Worm (Caenorhabditis elegans): ENCODE data around the gene sgo-1.

Gene sgo-1

ce11 chrIV:7830151-7830550 is 33.9 kb upstream of the sgo-1 start, which contains the start of gene mvb-12 (continued):
- TF ChIP-seq dpl-1 (GFP tag; optimal IDR thresholded peaks at IDR 0.05): peak in 2 of 3 experiments; percentile 15 to 43
- no peak for TF ChIP-seq hpl-2 (GFP tag; optimal IDR thresholded peaks at IDR 0.05)
- TF ChIP-seq nhr-77 (tag; optimal IDR thresholded peaks at IDR 0.05): peak; percentile 4
- TF ChIP-seq C16A3.4 (tag; optimal IDR thresholded peaks at IDR 0.05): peak; percentile 2
- TF ChIP-seq xbp-1 (tag; optimal IDR thresholded peaks at IDR 0.05): peak; percentile 9
- TF ChIP-seq ceh-90 (tag; optimal IDR thresholded peaks at IDR 0.05): no peak
- TF ChIP-seq hlh-4 (tag; optimal IDR thresholded peaks at IDR 0.05): no peak
- TF ChIP-seq mep-1 (tag; optimal IDR thresholded peaks at IDR 0.05): peak; percentile 31

DNA sequence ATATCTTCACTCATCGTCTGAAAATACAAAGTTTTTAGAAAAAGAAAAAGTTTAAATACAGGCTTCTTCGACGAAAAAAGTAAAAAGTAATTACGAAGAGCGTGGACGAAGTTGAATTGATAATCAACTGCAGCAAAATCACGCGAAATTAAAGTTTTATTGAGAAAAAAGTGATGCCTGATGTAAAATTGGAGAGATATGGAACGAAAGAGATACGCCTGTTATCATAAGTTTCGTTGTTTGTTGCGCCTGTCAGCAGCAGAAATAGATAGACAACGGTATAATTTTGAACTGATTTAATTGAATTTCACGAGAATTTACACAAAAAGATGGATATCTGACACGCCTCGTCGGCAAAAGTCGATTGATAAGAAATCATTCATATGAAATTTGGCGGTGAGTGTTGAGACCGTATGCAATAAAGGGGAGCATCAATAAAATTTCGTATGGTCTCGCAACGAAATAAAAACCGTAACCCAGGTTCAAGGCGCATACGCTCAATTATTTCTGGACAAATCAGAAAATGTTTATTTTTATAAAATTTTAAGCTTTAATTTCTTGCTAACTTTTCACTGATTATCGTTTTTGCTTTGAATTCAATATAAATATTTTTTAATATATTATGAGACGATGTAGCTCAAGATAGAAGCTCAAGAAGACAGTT is 33.1 kb upstream of the sgo-1 start, which contains the start of gene C06A6.4:
Gene C06A6.4 (minus strand): TSS at position 24 of the 664 bp plus-strand sequence.
- TF ChIP-seq sup-37 (GFP tag; optimal IDR thresholded peaks at IDR 0.05) (no peak), elt-3 (tag; optimal IDR thresholded peaks at IDR 0.05) (peak in 2 of 6 experiments; percentile 14 to 60), lin-35 (GFP tag; optimal IDR thresholded peaks at IDR 0.05) (peak in 1 of 2 experiments; percentile 36), egl-13 (tag; optimal IDR thresholded peaks at IDR 0.05) (no peak), isw-1 (GFP tag; IDR thresholded peaks at IDR 0.05) (no peak), nhr-85 (tag) (peak; percentile 35), elt-2 (tag; optimal IDR thresholded peaks at IDR 0.05) (peak; percentile 14), tbx-2 (tag; optimal IDR thresholded peaks at IDR 0.05) (no peak), blmp-1 (tag; optimal IDR thresholded peaks at IDR 0.05) (peak; percentile 49), mdl-1 (tag; optimal IDR thresholded peaks at IDR 0.05) (no peak), rnt-1 (tag; optimal IDR thresholded peaks at IDR 0.05) (no peak), nhr-20 (tag; optimal IDR thresholded peaks at IDR 0.05) (peak; percentile 10), nhr-11 (tag; optimal IDR thresholded peaks at IDR 0.05) (no peak), unc-86 (tag; optimal IDR thresholded peaks at IDR 0.05) (no peak), lin-14 (GFP tag; optimal IDR thresholded peaks at IDR 0.05) (peak; percentile 34), F16B12.6 (tag; optimal IDR thresholded peaks at IDR 0.05) (no peak)

- no peak for TF ChIP-seq swsn-7 (tag; optimal IDR thresholded peaks at IDR 0.05)
- peak; percentile 43 for TF ChIP-seq nhr-71 (tag; optimal IDR thresholded peaks at IDR 0.05)
- TF ChIP-seq grh-1 (GFP tag; IDR thresholded peaks at IDR 0.05): peak; percentile 82
- peak; percentile 7 for TF ChIP-seq rnt-1 (tag; optimal IDR thresholded peaks at IDR 0.05)
- TF ChIP-seq blmp-1 (tag; optimal IDR thresholded peaks at IDR 0.05): peak; percentile 24
- peak; percentile 32 for TF ChIP-seq nhr-90 (tag; optimal IDR thresholded peaks at IDR 0.05; ENCODE audit: poor library complexity)
- TF ChIP-seq aly-2 (tag; optimal IDR thresholded peaks at IDR 0.05): peak; percentile 23
- TF ChIP-seq nhr-85 (tag): peak; percentile 94
- TF ChIP-seq aha-1 (tag; optimal IDR thresholded peaks at IDR 0.05): no peak
- peak; percentile 29 for TF ChIP-seq mep-1 (tag; optimal IDR thresholded peaks at IDR 0.05)
- no peak for TF ChIP-seq efl-1 (optimal IDR thresholded peaks at IDR 0.05)
- peak in 1 of 2 experiments; percentile 55 for TF ChIP-seq efl-1 (GFP tag; optimal IDR thresholded peaks at IDR 0.05 in 1 of 2)
- TF ChIP-seq tbx-2 (tag; optimal IDR thresholded peaks at IDR 0.05): peak; percentile 47
- TF ChIP-seq ztf-4 (tag; optimal IDR thresholded peaks at IDR 0.05): no peak
- no peak for TF ChIP-seq ets-5 (GFP tag; IDR thresholded peaks at IDR 0.05)
- peak; percentile 5 for TF ChIP-seq nhr-20 (tag; optimal IDR thresholded peaks at IDR 0.05)
- peak; percentile 38 for TF ChIP-seq snu-23 (GFP tag; optimal IDR thresholded peaks at IDR 0.05)
- no peak for TF ChIP-seq skn-1 (tag; optimal IDR thresholded peaks at IDR 0.05)
- TF ChIP-seq lsy-2 (tag; optimal IDR thresholded peaks at IDR 0.05): peak in 1 of 2 experiments; percentile 31
- peak; percentile 74 for TF ChIP-seq lin-14 (GFP tag; optimal IDR thresholded peaks at IDR 0.05)
Measured at ce11 chrIV:7824649-7825048, 28.4 kb upstream of the sgo-1 start.

ce11 chrIV:7822524-7822923 is 26.2 kb upstream of the sgo-1 start, which contains the start of gene T14A8.2:
Gene T14A8.2 (minus strand): TSS chrIV:7822624.
- no peak for TF ChIP-seq lin-39 (tag; optimal IDR thresholded peaks at IDR 0.05)
- no peak for TF ChIP-seq ets-5 (GFP tag; IDR thresholded peaks at IDR 0.05)
- TF ChIP-seq zip-4 (GFP tag; optimal IDR thresholded peaks at IDR 0.05): no peak
- TF ChIP-seq sptf-1 (tag; optimal IDR thresholded peaks at IDR 0.05): no peak
- TF ChIP-seq nhr-71 (tag; optimal IDR thresholded peaks at IDR 0.05): no peak
- TF ChIP-seq ceh-90 (tag; optimal IDR thresholded peaks at IDR 0.05): no peak
- no peak for TF ChIP-seq ceh-88 (GFP tag; IDR thresholded peaks at IDR 0.05)
- no peak for TF ChIP-seq nhr-20 (tag; optimal IDR thresholded peaks at IDR 0.05)
- no peak for TF ChIP-seq unc-30 (tag; optimal IDR thresholded peaks at IDR 0.05)
- TF ChIP-seq elt-3 (tag; optimal IDR thresholded peaks at IDR 0.05): no peak
- TF ChIP-seq snu-23 (GFP tag; optimal IDR thresholded peaks at IDR 0.05): no peak
- no peak for TF ChIP-seq lin-14 (GFP tag; optimal IDR thresholded peaks at IDR 0.05)
- TF ChIP-seq fkh-8 (tag; optimal IDR thresholded peaks at IDR 0.05): no peak
